Worm (Caenorhabditis elegans): Measurements from ENCODE around the gene C50E10.2.
"Not testable (repeated sequence)": the region's sequence is repeated elsewhere in the genome, so short reads cannot be mapped to it uniquely, and the experiment has no call there.

ce11 chrII:12318541-12318940, 9.0 kb upstream of the C50E10.2 start, which contains the start of gene sre-49:
- TF ChIP-seq ama-1 (optimal IDR thresholded peaks at IDR 0.05); sea-1 (GFP tag; conservative IDR thresholded peaks at IDR 0.05); tra-4 (tag; optimal IDR thresholded peaks at IDR 0.05); F13C5.2 (tag; optimal IDR thresholded peaks at IDR 0.05); pes-1 (GFP tag; IDR thresholded peaks at IDR 0.05); B0310.2 (tag; optimal IDR thresholded peaks at IDR 0.05); ceh-13 (GFP tag; optimal IDR thresholded peaks at IDR 0.05); flt-1 (GFP tag; IDR thresholded peaks at IDR 0.05); ets-7 (tag; optimal IDR thresholded peaks at IDR 0.05); aly-1 (tag; optimal IDR thresholded peaks at IDR 0.05); hmg-4 (GFP tag; optimal IDR thresholded peaks at IDR 0.05); hnd-1 (tag; optimal IDR thresholded peaks at IDR 0.05); ceh-36 (tag; optimal IDR thresholded peaks at IDR 0.05); scrt-1 (GFP tag; IDR thresholded peaks at IDR 0.05): not testable (repeated sequence)
